Worm (Caenorhabditis elegans): ENCODE results near the gene W08G11.5.

DNA sequence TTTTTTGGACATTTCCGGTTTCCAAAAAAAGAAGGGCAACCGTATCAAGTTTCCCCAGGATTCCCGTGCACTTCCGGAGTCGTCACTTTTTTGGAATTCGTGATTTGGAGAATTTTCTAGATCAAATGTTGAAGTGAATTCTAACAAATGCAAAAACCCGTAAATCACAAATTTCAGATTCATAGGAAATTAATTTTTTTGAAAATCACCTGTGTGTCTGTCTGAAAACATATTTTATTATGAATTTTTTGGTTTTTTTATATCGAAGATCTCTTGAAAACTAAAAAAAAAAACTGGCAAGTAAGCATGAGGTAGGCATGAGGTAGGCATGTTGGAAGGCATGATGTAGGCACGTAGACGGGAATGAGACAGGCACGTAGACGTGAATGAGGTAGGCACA lies 3.8 kb upstream of the W08G11.5 start:
- no peak for TF ChIP-seq nhr-11 (tag; optimal IDR thresholded peaks at IDR 0.05)
- no peak for TF ChIP-seq Y22D7AL.16 (tag; optimal IDR thresholded peaks at IDR 0.05)
